Worm (Caenorhabditis elegans): ENCODE results near the gene K08D8.9.

ce11 chrIV:12948470-12948869 lies 49.0 kb downstream of the K08D8.9 start, which contains the start of gene F55G11.10:
- TF ChIP-seq flt-1 (GFP tag; IDR thresholded peaks at IDR 0.05) = no peak
- TF ChIP-seq ztf-29 (GFP tag; IDR thresholded peaks at IDR 0.05) = no peak
